Fruit fly (Drosophila melanogaster) ovary, adult (tissue): ENCODE data around the gene lili.

Experiments
- CG17801 ChIP-seq: fragments of 200-800 bp; optimal IDR thresholded peaks from 2 replicates; lab custom pipeline; 2019; ENCODE audit warnings: missing biosample characterization, mild to moderate bottlenecking, missing genetic modification characterization, moderate library complexity; ENCODE audit not compliant: partially characterized antibody

Gene lili

dm6 chr3R:24813637-24814301 is at the start of gene lili, which contains the start of gene CG34150:
Gene lili, minus strand, starts transcription at chr3R:24814012.
Gene CG34150, plus strand, starts transcription at chr3R:24814262.
- peak; percentile 81 for TF ChIP-seq CG17801 (GFP tag; lab: Kevin White, UChicago)

- TF ChIP-seq CG17801 (GFP tag; lab: Kevin White, UChicago) = no peak
These were observed 48.8 kb upstream of the lili start, which contains the start of gene CG7016 for dm6 chr3R:24862574-24863089. Gene CG7016, plus strand, starts transcription at chr3R:24862931.

- no peak for TF ChIP-seq CG17801 (GFP tag; lab: Kevin White, UChicago)
These were observed 48.3 kb upstream of the lili start, which contains the start of gene CG13640 for dm6 chr3R:24862065-24862464. Gene CG13640, minus strand, starts transcription at chr3R:24862165.

- no peak for TF ChIP-seq CG17801 (GFP tag; lab: Kevin White, UChicago)
These were observed 46.6 kb upstream of the lili start, which contains the start of gene CG13639 for dm6 chr3R:24860316-24860826. Gene CG13639, minus strand, starts transcription at chr3R:24860366.

- TF ChIP-seq CG17801 (GFP tag; lab: Kevin White, UChicago) = no peak
These were observed 45.9 kb upstream of the lili start, which contains the start of gene ppk22 for dm6 chr3R:24859701-24860100. Gene ppk22, minus strand, starts transcription at chr3R:24859801.

dm6 chr3R:24857459-24857858 is 43.6 kb upstream of the lili start, which contains the start of gene CAH4:
Gene CAH4, minus strand, starts transcription at chr3R:24857559.
- no peak for TF ChIP-seq CG17801 (GFP tag; lab: Kevin White, UChicago)

dm6 chr3R:24856143-24856542 is 42.3 kb upstream of the lili start, which contains the start of gene HDAC11:
Gene HDAC11, minus strand, starts transcription at chr3R:24856243.
- TF ChIP-seq CG17801 (GFP tag; lab: Kevin White, UChicago) = no peak

- peak; percentile 40 for TF ChIP-seq CG17801 (GFP tag; lab: Kevin White, UChicago)
These were observed 37.6 kb upstream of the lili start, which contains the start of gene Nct for dm6 chr3R:24851429-24851828. Gene Nct, plus strand, starts transcription at chr3R:24851601.

- TF ChIP-seq CG17801 (GFP tag; lab: Kevin White, UChicago) = peak; percentile 74
These were observed 36.6 kb upstream of the lili start, which contains the start of gene CG7006 for dm6 chr3R:24850420-24850819. Gene CG7006, plus strand, starts transcription at chr3R:24850627.

dm6 chr3R:24845952-24846848 is 32.4 kb upstream of the lili start:
- TF ChIP-seq CG17801 (GFP tag; lab: Kevin White, UChicago) = peak; percentile 71

dm6 chr3R:24845148-24845547 is 31.3 kb upstream of the lili start:
- TF ChIP-seq CG17801 (GFP tag; lab: Kevin White, UChicago) = no peak

- no peak for TF ChIP-seq CG17801 (GFP tag; lab: Kevin White, UChicago)
These were observed 27.8 kb upstream of the lili start, which contains the start of gene Esp for dm6 chr3R:24841635-24842034. Gene Esp, plus strand, starts transcription at chr3R:24841935.

dm6 chr3R:24841063-24841462 is 27.3 kb upstream of the lili start, which contains the start of gene CG33658:
Gene CG33658, minus strand, starts transcription at chr3R:24841163.
- TF ChIP-seq CG17801 (GFP tag; lab: Kevin White, UChicago) = no peak

dm6 chr3R:24833652-24834051 is 19.8 kb upstream of the lili start, which contains the start of gene sosie:
Gene sosie, plus strand, starts transcription at chr3R:24833952.
- TF ChIP-seq CG17801 (GFP tag; lab: Kevin White, UChicago) = no peak
